In the genomic region with DNA sequence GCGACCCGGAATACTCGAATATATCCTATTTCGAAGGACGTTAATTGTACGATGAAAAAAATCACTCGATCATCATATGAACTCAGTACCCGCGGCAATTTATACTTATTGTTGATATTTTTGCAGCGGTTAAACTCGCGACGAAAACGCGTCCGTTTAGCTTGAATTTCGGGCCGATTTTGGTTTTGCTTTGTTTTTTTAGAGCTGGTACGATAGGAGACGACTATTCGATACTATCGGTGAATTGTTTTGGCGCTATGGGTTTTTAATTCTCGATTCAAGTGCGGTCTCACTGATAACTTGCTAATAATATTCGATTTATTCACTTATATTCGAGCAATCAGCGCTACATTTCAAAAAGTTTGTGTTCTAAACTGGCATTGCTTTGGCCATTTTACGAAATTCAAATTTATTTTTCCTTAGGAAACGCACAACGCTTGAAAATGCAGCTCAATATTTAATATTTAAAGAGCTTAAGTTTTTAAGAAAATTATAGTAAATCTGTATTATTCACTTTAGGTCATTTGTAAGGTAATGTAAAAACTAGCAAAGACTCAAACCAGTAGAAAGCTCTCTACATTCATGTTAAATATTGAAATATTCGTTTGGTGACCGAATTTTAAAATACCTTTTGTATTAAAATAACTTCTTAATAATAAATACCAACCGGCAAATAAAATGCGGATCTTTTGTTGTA, we compare ENCODE assay signal across 7 fruit fly cellular contexts.
TF ChIP-seq lines count a peak whose summit lies in the region.

Gene Spn, minus strand, starts transcription at position 175 of the 697 bp plus-strand sequence.

- TF ChIP-seq CTCF in S2 (optimal IDR thresholded peaks at IDR 0.05; lab: Kevin White, UChicago), result peak; percentile 42 to 55
- TF ChIP-seq CTCF in whole organism, embryonic (GFP tag; optimal IDR thresholded peaks at IDR 0.05; lab: Kevin White, UChicago), result peak; percentile 81

TF ChIP-seq in Kc167, 6 proteins besides CTCF, POLR2A, EP300 and RAD21:
- TF ChIP-seq h (optimal IDR thresholded peaks at IDR 0.05; lab: Kevin White, UChicago) (no peak), ttk (optimal IDR thresholded peaks at IDR 0.05; lab: Kevin White, UChicago) (no peak), insv (optimal IDR thresholded peaks at IDR 0.05; lab: Kevin White, UChicago) (no peak), psq (optimal IDR thresholded peaks at IDR 0.05; lab: Kevin White, UChicago) (peak; percentile 74), Myc (optimal IDR thresholded peaks at IDR 0.05; lab: Kevin White, UChicago) (no peak), Sin3A (optimal IDR thresholded peaks at IDR 0.05; lab: Kevin White, UChicago) (no peak)

TF ChIP-seq in whole organism, adult, 20 proteins besides CTCF, POLR2A, EP300 and RAD21 (continues in another document):
- TF ChIP-seq CG7045 (GFP tag; optimal IDR thresholded peaks at IDR 0.05; lab: Kevin White, UChicago) (peak; percentile 30), Mnt (GFP tag; optimal IDR thresholded peaks at IDR 0.05; lab: Kevin White, UChicago) (peak; percentile 39), tj (GFP tag; optimal IDR thresholded peaks at IDR 0.05; lab: Kevin White, UChicago) (peak; percentile 33), bab1 (GFP tag; optimal IDR thresholded peaks at IDR 0.05; lab: Kevin White, UChicago) (peak; percentile 40), Clk (GFP tag; optimal IDR thresholded peaks at IDR 0.05; lab: Kevin White, UChicago) (no peak), pad (GFP tag; optimal IDR thresholded peaks at IDR 0.05; lab: Kevin White, UChicago) (no peak), cic (GFP tag; optimal IDR thresholded peaks at IDR 0.05; lab: Kevin White, UChicago) (peak; percentile 33), toe (GFP tag; optimal IDR thresholded peaks at IDR 0.05; lab: Kevin White, UChicago) (no peak), Crg-1 (GFP tag; optimal IDR thresholded peaks at IDR 0.05; lab: Kevin White, UChicago) (peak; percentile 36), CG7101 (tag; optimal IDR thresholded peaks at IDR 0.05; lab: Kevin White, UChicago) (peak; percentile 36), CG5204 (GFP tag; optimal IDR thresholded peaks at IDR 0.05; lab: Kevin White, UChicago) (no peak), CG11617 (GFP tag; optimal IDR thresholded peaks at IDR 0.05; lab: Kevin White, UChicago) (peak; percentile 6), cnc (optimal IDR thresholded peaks at IDR 0.05; lab: Kevin White, UChicago) (no peak), CG12768 (GFP tag; optimal IDR thresholded peaks at IDR 0.05; lab: Kevin White, UChicago) (peak; percentile 19), kay (GFP tag; lab: Kevin White, UChicago; ENCODE audit: borderline replicate concordance) (peak; percentile 68)

TF ChIP-seq in whole organism, embryonic, 481 proteins besides CTCF, POLR2A, EP300 and RAD21 (continues in another document):
- TF ChIP-seq Doc3 (GFP tag; IDR thresholded peaks at IDR 0.05; lab: Robert Waterston, UW; ENCODE audit: partially characterized antibody), result peak; percentile 96
- peak; percentile 58 for TF ChIP-seq pita (GFP tag; optimal IDR thresholded peaks at IDR 0.05; lab: Kevin White, UChicago)
- no peak for TF ChIP-seq Trl (optimal IDR thresholded peaks at IDR 0.05; lab: Kevin White, UChicago)
- no peak for TF ChIP-seq Trl (GFP tag; optimal IDR thresholded peaks at IDR 0.05; lab: Kevin White, UChicago)
- no peak for TF ChIP-seq Bdp1 (GFP tag; optimal IDR thresholded peaks at IDR 0.05; lab: Kevin White, UChicago)
- no peak for TF ChIP-seq gem (tag; optimal IDR thresholded peaks at IDR 0.05; lab: Kevin White, UChicago)
- TF ChIP-seq hkb (optimal IDR thresholded peaks at IDR 0.05; lab: Kevin White, UChicago), result no peak
- TF ChIP-seq hkb (GFP tag; IDR thresholded peaks at IDR 0.05; lab: Robert Waterston, UW), result peak; percentile 47; the same call in 1 of the 2 replicates
- no peak for TF ChIP-seq CG12219 (GFP tag; optimal IDR thresholded peaks at IDR 0.05; lab: Kevin White, UChicago)
- TF ChIP-seq Ets97D (GFP tag; optimal IDR thresholded peaks at IDR 0.05; lab: Kevin White, UChicago), result peak; percentile 79
- peak; percentile 80 for TF ChIP-seq CG2116 (GFP tag; optimal IDR thresholded peaks at IDR 0.05; lab: Kevin White, UChicago)
- no peak for TF ChIP-seq TFAM (GFP tag; optimal IDR thresholded peaks at IDR 0.05; lab: Kevin White, UChicago)
- TF ChIP-seq jing (GFP tag; optimal IDR thresholded peaks at IDR 0.05; lab: Kevin White, UChicago), result no peak
- TF ChIP-seq ind (GFP tag; optimal IDR thresholded peaks at IDR 0.05; lab: Kevin White, UChicago), result no peak
- no peak for TF ChIP-seq CG8290 (GFP tag; optimal IDR thresholded peaks at IDR 0.05; lab: Kevin White, UChicago)
- TF ChIP-seq CG8290 (tag; optimal IDR thresholded peaks at IDR 0.05; lab: Kevin White, UChicago), result no peak

TF ChIP-seq in whole organism, prepupa, 60 proteins besides CTCF, POLR2A, EP300 and RAD21 (continues in another document):
- TF ChIP-seq CG8119 (GFP tag; IDR thresholded peaks at IDR 0.05; lab: Robert Waterston, UW), result peak; percentile 39; the same call in 1 of the 3 replicates
- TF ChIP-seq svp (GFP tag; lab: Kevin White, UChicago), result no peak
- no peak for TF ChIP-seq net (GFP tag; optimal IDR thresholded peaks at IDR 0.05; lab: Kevin White, UChicago)
- no peak for TF ChIP-seq CG9139 (GFP tag; optimal IDR thresholded peaks at IDR 0.05; lab: Kevin White, UChicago)
- TF ChIP-seq fd59A (GFP tag; optimal IDR thresholded peaks at IDR 0.05; lab: Kevin White, UChicago), result no peak
- TF ChIP-seq CG6792 (GFP tag; optimal IDR thresholded peaks at IDR 0.05; lab: Kevin White, UChicago), result peak; percentile 19
- no peak for TF ChIP-seq CG6276 (GFP tag; optimal IDR thresholded peaks at IDR 0.05; lab: Kevin White, UChicago)
- no peak for TF ChIP-seq fkh (GFP tag; optimal IDR thresholded peaks at IDR 0.05; lab: Kevin White, UChicago)
- TF ChIP-seq acj6 (GFP tag; optimal IDR thresholded peaks at IDR 0.05; lab: Kevin White, UChicago), result no peak
- no peak for TF ChIP-seq Eip75B (GFP tag; optimal IDR thresholded peaks at IDR 0.05; lab: Kevin White, UChicago)
- peak; percentile 82 for TF ChIP-seq Eip78C (GFP tag; lab: Kevin White, UChicago)
- peak; percentile 54 for TF ChIP-seq esn (GFP tag; optimal IDR thresholded peaks at IDR 0.05; lab: Kevin White, UChicago)
- TF ChIP-seq Sox15 (GFP tag; optimal IDR thresholded peaks at IDR 0.05; lab: Kevin White, UChicago), result no peak
- no peak for TF ChIP-seq CG8632 (GFP tag; optimal IDR thresholded peaks at IDR 0.05; lab: Kevin White, UChicago)
- TF ChIP-seq CG34406 (GFP tag; optimal IDR thresholded peaks at IDR 0.05; lab: Kevin White, UChicago), result no peak
- TF ChIP-seq CG16779 (tag; optimal IDR thresholded peaks at IDR 0.05; lab: Kevin White, UChicago), result no peak
- no peak for TF ChIP-seq Hr4 (GFP tag; optimal IDR thresholded peaks at IDR 0.05; lab: Kevin White, UChicago)

TF ChIP-seq in whole organism, pupa, 21 proteins besides CTCF, POLR2A, EP300 and RAD21 (continues in another document):
- TF ChIP-seq CG15710 (tag; optimal IDR thresholded peaks at IDR 0.05; lab: Kevin White, UChicago) (peak; percentile 15), CG14655 (GFP tag; optimal IDR thresholded peaks at IDR 0.05; lab: Kevin White, UChicago) (no peak), CG12605 (GFP tag; IDR thresholded peaks at IDR 0.05; lab: Robert Waterston, UW) (no peak), rn (GFP tag; IDR thresholded peaks at IDR 0.05; lab: Robert Waterston, UW) (peak; percentile 47; the same call in 1 of the 2 replicates), CG4496 (GFP tag; IDR thresholded peaks at IDR 0.05; lab: Robert Waterston, UW) (peak; percentile 72; the same call in 2 of the 3 replicates), CG10348 (GFP tag; IDR thresholded peaks at IDR 0.05; lab: Robert Waterston, UW) (no peak), Pif1B (GFP tag; optimal IDR thresholded peaks at IDR 0.05; lab: Kevin White, UChicago) (peak; percentile 55), CG32121 (GFP tag; IDR thresholded peaks at IDR 0.05; lab: Robert Waterston, UW) (peak; percentile 57), CG13204 (GFP tag; optimal IDR thresholded peaks at IDR 0.05; lab: Kevin White, UChicago) (no peak), Pif1A (GFP tag; optimal IDR thresholded peaks at IDR 0.05; lab: Kevin White, UChicago) (no peak), Snoo (tag; optimal IDR thresholded peaks at IDR 0.05; lab: Kevin White, UChicago) (peak; percentile 35), CG34367 (tag; optimal IDR thresholded peaks at IDR 0.05; lab: Kevin White, UChicago) (no peak), gl (tag; optimal IDR thresholded peaks at IDR 0.05; lab: Kevin White, UChicago) (peak; percentile 21), CG8159 (tag; optimal IDR thresholded peaks at IDR 0.05; lab: Kevin White, UChicago) (no peak), EcR (GFP tag; optimal IDR thresholded peaks at IDR 0.05; lab: Kevin White, UChicago) (peak; percentile 17), CG9948 (tag; optimal IDR thresholded peaks at IDR 0.05; lab: Kevin White, UChicago) (no peak), CG17806 (tag; optimal IDR thresholded peaks at IDR 0.05; lab: Kevin White, UChicago) (peak; percentile 16), fd96Ca (GFP tag; IDR thresholded peaks at IDR 0.05; lab: Robert Waterston, UW) (no peak)

TF ChIP-seq in whole organism, wandering third instar larva, 38 proteins besides CTCF, POLR2A, EP300 and RAD21 (continues in another document):
- TF ChIP-seq OdsH (GFP tag; optimal IDR thresholded peaks at IDR 0.05; lab: Kevin White, UChicago) (peak; percentile 24), sv (GFP tag; optimal IDR thresholded peaks at IDR 0.05; lab: Kevin White, UChicago) (no peak), CrebA (GFP tag; optimal IDR thresholded peaks at IDR 0.05; lab: Kevin White, UChicago; ENCODE audit: borderline replicate concordance) (no peak), tai (GFP tag; optimal IDR thresholded peaks at IDR 0.05; lab: Kevin White, UChicago) (peak; percentile 69), Myc (optimal IDR thresholded peaks at IDR 0.05; lab: Kevin White, UChicago) (peak; percentile 83), dl (GFP tag; optimal IDR thresholded peaks at IDR 0.05; lab: Kevin White, UChicago; ENCODE audit: insufficient read depth in 1 of 2, partially characterized antibody in 2 of 2) (no peak), ey (GFP tag; optimal IDR thresholded peaks at IDR 0.05; lab: Kevin White, UChicago) (peak; percentile 2), h (GFP tag; optimal IDR thresholded peaks at IDR 0.05; lab: Kevin White, UChicago) (peak; percentile 46), br (GFP tag; optimal IDR thresholded peaks at IDR 0.05; lab: Kevin White, UChicago) (peak; percentile 31), Hr78 (GFP tag; optimal IDR thresholded peaks at IDR 0.05; lab: Kevin White, UChicago) (no peak), pan (optimal IDR thresholded peaks at IDR 0.05; lab: Kevin White, UChicago) (no peak), rgr (GFP tag; optimal IDR thresholded peaks at IDR 0.05; lab: Kevin White, UChicago) (peak; percentile 59), CG9705 (GFP tag; optimal IDR thresholded peaks at IDR 0.05; lab: Kevin White, UChicago) (peak; percentile 19), lola (GFP tag; optimal IDR thresholded peaks at IDR 0.05; lab: Kevin White, UChicago) (no peak), HLH106 (tag; optimal IDR thresholded peaks at IDR 0.05; lab: Kevin White, UChicago) (peak; percentile 32), sage (GFP tag; optimal IDR thresholded peaks at IDR 0.05; lab: Kevin White, UChicago) (peak; percentile 43), Dif (GFP tag; optimal IDR thresholded peaks at IDR 0.05; lab: Kevin White, UChicago; ENCODE audit: partially characterized antibody) (no peak), Dfd (GFP tag; optimal IDR thresholded peaks at IDR 0.05; lab: Kevin White, UChicago) (no peak), CG32264 (GFP tag; optimal IDR thresholded peaks at IDR 0.05; lab: Kevin White, UChicago) (peak; percentile 54)
